Worm (Caenorhabditis elegans): Measurements from ENCODE around the gene flp-5.

Gene flp-5

DNA sequence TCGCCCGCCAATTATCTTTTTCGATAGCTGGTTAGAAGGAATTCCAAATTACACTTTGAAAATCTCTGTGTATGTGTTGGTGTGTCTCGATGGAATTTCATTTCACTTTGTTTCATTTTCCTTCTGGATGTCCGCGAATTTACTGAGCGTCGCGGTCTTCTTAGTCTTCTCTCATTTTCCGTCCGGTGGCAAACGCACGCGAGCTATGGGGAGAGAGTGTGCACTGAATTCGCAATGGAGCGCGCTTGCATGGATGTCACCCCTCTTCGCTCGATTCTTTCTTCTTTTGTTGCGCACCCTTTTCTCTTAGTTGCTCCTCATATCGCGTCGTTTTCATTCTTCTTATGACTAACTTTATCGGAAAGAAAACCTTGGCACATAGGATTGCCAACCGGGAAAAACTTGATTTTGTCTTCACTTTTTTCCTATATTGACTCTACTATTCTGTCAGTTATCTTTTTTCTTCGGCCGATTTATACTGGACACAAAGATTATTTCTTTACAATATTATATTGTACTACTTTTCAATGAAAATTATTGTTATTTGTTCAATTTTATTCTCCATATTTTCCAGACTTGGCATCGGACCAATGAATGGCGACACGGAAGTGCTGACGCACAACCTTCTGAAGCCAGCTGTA is 23.8 kb downstream of the flp-5 start, which contains the start of gene dhhc-14 (continued):
- TF ChIP-seq ceh-19 (GFP tag; optimal IDR thresholded peaks at IDR 0.05) (no peak), pat-9 (tag; optimal IDR thresholded peaks at IDR 0.05) (no peak), Y22D7AL.16 (tag; optimal IDR thresholded peaks at IDR 0.05) (no peak), F13H6.1 (tag; optimal IDR thresholded peaks at IDR 0.05) (no peak), zip-5 (tag; optimal IDR thresholded peaks at IDR 0.05) (no peak), pha-2 (tag; optimal IDR thresholded peaks at IDR 0.05) (no peak), elt-4 (tag; optimal IDR thresholded peaks at IDR 0.05) (no peak), ahr-1 (tag; optimal IDR thresholded peaks at IDR 0.05) (no peak), ceh-9 (tag; optimal IDR thresholded peaks at IDR 0.05) (no peak), ceh-6 (GFP tag; optimal IDR thresholded peaks at IDR 0.05) (no peak), fkh-10 (GFP tag; optimal IDR thresholded peaks at IDR 0.05) (no peak), unc-3 (GFP tag; conservative IDR thresholded peaks at IDR 0.05) (no peak), unc-3 (tag; optimal IDR thresholded peaks at IDR 0.05) (no peak), ceh-18 (tag; optimal IDR thresholded peaks at IDR 0.05) (peak; percentile 74), ceh-22 (tag; optimal IDR thresholded peaks at IDR 0.05) (no peak), ceh-2 (tag; optimal IDR thresholded peaks at IDR 0.05) (peak; percentile 47), hlh-6 (tag; optimal IDR thresholded peaks at IDR 0.05) (no peak), ceh-30 (tag; optimal IDR thresholded peaks at IDR 0.05) (no peak), ceh-48 (tag; optimal IDR thresholded peaks at IDR 0.05) (no peak), syd-9 (tag; optimal IDR thresholded peaks at IDR 0.05) (peak; percentile 17), pha-4 (tag; optimal IDR thresholded peaks at IDR 0.05) (no peak), nhr-232 (tag; optimal IDR thresholded peaks at IDR 0.05) (no peak), T23F11.4 (GFP tag; optimal IDR thresholded peaks at IDR 0.05) (no peak), nhr-11 (tag; optimal IDR thresholded peaks at IDR 0.05) (no peak), ref-2 (tag; optimal IDR thresholded peaks at IDR 0.05) (peak; percentile 61), K09A11.1 (tag; optimal IDR thresholded peaks at IDR 0.05; ENCODE audit: insufficient read depth) (no peak)

DNA sequence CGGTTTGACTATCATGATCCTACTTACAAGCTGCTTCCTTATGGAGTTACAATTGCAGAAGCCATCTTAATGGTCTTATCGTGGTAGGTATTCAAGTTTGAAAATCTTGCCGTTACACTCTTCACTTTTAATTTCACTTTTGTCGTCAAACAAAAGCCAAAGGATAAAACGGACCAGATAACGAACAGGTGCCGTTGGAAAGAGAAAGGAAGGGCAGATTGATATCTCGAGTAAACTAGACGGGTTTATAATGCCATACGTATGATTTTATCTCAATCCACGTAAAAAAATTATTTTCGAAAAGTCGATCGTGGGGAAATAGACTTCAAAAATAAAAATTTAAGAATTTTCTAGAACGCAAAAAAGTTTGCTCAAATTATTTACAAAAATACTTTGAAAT is 26.0 kb downstream of the flp-5 start:
- no peak for TF ChIP-seq fkh-10 (GFP tag; optimal IDR thresholded peaks at IDR 0.05)
- TF ChIP-seq ceh-22 (tag; optimal IDR thresholded peaks at IDR 0.05), result no peak
- TF ChIP-seq lim-6 (tag; optimal IDR thresholded peaks at IDR 0.05), result no peak
- no peak for TF ChIP-seq K09A11.1 (tag; optimal IDR thresholded peaks at IDR 0.05; ENCODE audit: insufficient read depth)
- no peak for TF ChIP-seq pqm-1 (tag; optimal IDR thresholded peaks at IDR 0.05)
- TF ChIP-seq hlh-8 (tag; optimal IDR thresholded peaks at IDR 0.05), result no peak

DNA sequence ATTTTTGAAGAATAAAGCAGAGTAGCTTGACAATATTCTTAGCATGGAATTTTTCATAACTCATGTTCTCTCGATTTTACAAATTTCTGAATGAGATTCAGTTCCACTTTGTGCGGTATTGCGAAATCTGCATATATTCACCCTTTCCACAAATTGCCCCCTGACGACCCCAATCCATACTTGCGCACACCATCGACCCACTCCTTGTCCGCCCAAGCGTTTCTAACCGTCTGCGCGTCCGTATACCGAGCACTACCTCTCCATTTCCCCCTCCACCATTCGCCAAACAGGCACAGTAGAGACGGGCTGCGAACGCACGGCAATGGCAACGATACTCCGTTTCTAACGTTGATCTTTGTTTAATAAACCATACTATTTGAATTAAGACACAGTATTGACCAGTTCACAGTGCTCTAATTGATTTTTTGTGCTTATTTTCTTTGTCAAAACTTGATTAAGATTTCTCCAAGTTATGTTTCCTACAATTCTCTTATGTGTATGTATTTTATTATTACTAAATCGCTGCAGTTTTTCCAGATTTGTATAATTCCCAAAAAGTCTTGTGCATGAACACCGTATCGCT is 28.7 kb downstream of the flp-5 start, which contains the start of gene utx-1:
utx-1 (plus strand) TSS at position 533 of the 583 bp plus-strand sequence.
- TF ChIP-seq ceh-6 (GFP tag; optimal IDR thresholded peaks at IDR 0.05), result no peak
- no peak for TF ChIP-seq ceh-45 (GFP tag; IDR thresholded peaks at IDR 0.05)
- no peak for TF ChIP-seq ceh-19 (GFP tag; optimal IDR thresholded peaks at IDR 0.05)
- TF ChIP-seq ceh-24 (tag; optimal IDR thresholded peaks at IDR 0.05), result no peak
- no peak for TF ChIP-seq hlh-13 (GFP tag; optimal IDR thresholded peaks at IDR 0.05)
- no peak for TF ChIP-seq F13H6.1 (tag; optimal IDR thresholded peaks at IDR 0.05)
- no peak for TF ChIP-seq sox-4 (tag; optimal IDR thresholded peaks at IDR 0.05)
- TF ChIP-seq pha-2 (tag; optimal IDR thresholded peaks at IDR 0.05), result no peak
- TF ChIP-seq dmd-4 (tag; optimal IDR thresholded peaks at IDR 0.05; ENCODE audit: borderline replicate concordance), result no peak
- no peak for TF ChIP-seq fkh-10 (GFP tag; optimal IDR thresholded peaks at IDR 0.05)
- TF ChIP-seq odd-2 (tag; optimal IDR thresholded peaks at IDR 0.05), result no peak
- TF ChIP-seq ceh-30 (tag; optimal IDR thresholded peaks at IDR 0.05), result no peak
- no peak for TF ChIP-seq ama-1 (optimal IDR thresholded peaks at IDR 0.05)
- no peak for TF ChIP-seq K02D7.2 (tag; optimal IDR thresholded peaks at IDR 0.05)
- peak; percentile 24 for TF ChIP-seq unc-55 (GFP tag; optimal IDR thresholded peaks at IDR 0.05)
- no peak for TF ChIP-seq npax-4 (tag; optimal IDR thresholded peaks at IDR 0.05)
- no peak for TF ChIP-seq ets-4 (tag; optimal IDR thresholded peaks at IDR 0.05)
- no peak for TF ChIP-seq pag-3 (tag; optimal IDR thresholded peaks at IDR 0.05; ENCODE audit: borderline replicate concordance)
- no peak for TF ChIP-seq syd-9 (tag; optimal IDR thresholded peaks at IDR 0.05)
- no peak for TF ChIP-seq ttx-3 (tag; optimal IDR thresholded peaks at IDR 0.05)
- TF ChIP-seq K09A11.1 (tag; optimal IDR thresholded peaks at IDR 0.05; ENCODE audit: insufficient read depth), result no peak
- TF ChIP-seq ahr-1 (tag; optimal IDR thresholded peaks at IDR 0.05), result no peak
- TF ChIP-seq lin-11 (tag; optimal IDR thresholded peaks at IDR 0.05), result no peak
- TF ChIP-seq ztf-16 (tag; optimal IDR thresholded peaks at IDR 0.05), result peak; percentile 19
- peak; percentile 42 for TF ChIP-seq unc-42 (tag; optimal IDR thresholded peaks at IDR 0.05)
- TF ChIP-seq ceh-31 (tag; optimal IDR thresholded peaks at IDR 0.05), result peak; percentile 80
- TF ChIP-seq Y22D7AL.16 (tag; optimal IDR thresholded peaks at IDR 0.05), result no peak
- no peak for TF ChIP-seq tbx-7 (tag; optimal IDR thresholded peaks at IDR 0.05)
- TF ChIP-seq ceh-14 (tag; optimal IDR thresholded peaks at IDR 0.05), result peak; percentile 17
- no peak for TF ChIP-seq T23F11.4 (GFP tag; optimal IDR thresholded peaks at IDR 0.05)
